Worm (Caenorhabditis elegans) whole organism, L3 larva: Measurements from ENCODE around the gene gldi-6.

Experiments
- elt-1 ChIP-seq: fragments of 150-350 bp; optimal IDR thresholded peaks from 2 replicates; lab custom pipeline; 2014; ENCODE audit warnings: missing biosample characterization, missing genetic modification characterization
- fos-1 ChIP-seq: fragments of 150-350 bp; optimal IDR thresholded peaks from 2 replicates; lab custom pipeline; 2014; ENCODE audit warnings: missing biosample characterization, missing genetic modification characterization
- jun-1 ChIP-seq: fragments of 150-350 bp; optimal IDR thresholded peaks from 2 replicates; lab custom pipeline; 2014; ENCODE audit warnings: missing biosample characterization, missing genetic modification reagents, missing genetic modification characterization
- mml-1 ChIP-seq: fragments of 150-350 bp; sonication (generic microtip); optimal IDR thresholded peaks from 3 replicates; lab custom pipeline; 2014; ENCODE audit warnings: missing biosample characterization, missing genetic modification characterization
- nhr-237 ChIP-seq: fragments of 150-350 bp; optimal IDR thresholded peaks from 2 replicates; lab custom pipeline; 2014; ENCODE audit warnings: missing biosample characterization, missing genetic modification characterization
- ztf-11 ChIP-seq: fragments of 150-350 bp; optimal IDR thresholded peaks from 2 replicates; lab custom pipeline; 2014; ENCODE audit warnings: missing biosample characterization, missing genetic modification characterization
- ztf-4 ChIP-seq: fragments of 150-350 bp; optimal IDR thresholded peaks from 2 replicates; lab custom pipeline; 2014; ENCODE audit warnings: missing biosample characterization, missing genetic modification characterization

- no peak for TF ChIP-seq fos-1 (tag; lab: Kevin White, UChicago)
- no peak for TF ChIP-seq ztf-4
- no peak for TF ChIP-seq jun-1 (tag; lab: Kevin White, UChicago)
- TF ChIP-seq ztf-11 (tag; lab: Kevin White, UChicago) = no peak
- TF ChIP-seq mml-1 = no peak
- TF ChIP-seq elt-1 = no peak
- no peak for TF ChIP-seq nhr-237 (tag; lab: Kevin White, UChicago)
These were observed 52.6 kb downstream of the gldi-6 start, which contains the start of gene Y49F6B.9 for ce11 chrII:3499386-3499785.
